Fruit fly (Drosophila melanogaster): ENCODE data around the gene mud.

DNA sequence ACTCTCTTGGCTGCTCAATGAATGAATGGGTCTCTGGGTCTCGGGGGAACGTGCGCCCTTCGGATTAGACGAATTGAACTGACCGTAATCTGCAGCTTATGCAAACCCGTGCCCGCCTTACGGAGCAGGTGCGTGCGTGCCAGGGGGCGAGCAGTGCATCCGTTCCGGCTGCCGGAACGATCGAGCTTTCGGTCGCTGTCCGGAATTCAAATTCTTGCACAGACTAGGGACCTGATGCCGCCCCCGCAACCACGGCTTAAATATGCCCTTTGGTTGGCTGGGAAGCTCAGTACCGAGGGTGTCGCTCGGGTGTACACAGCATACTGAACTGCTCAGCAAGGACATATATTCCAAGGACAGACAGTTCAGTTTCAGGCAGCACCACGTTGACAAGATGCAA, 29.9 kb downstream of the mud start, which contains the start of gene Muc12Ea:
- no peak for TF ChIP-seq psq (optimal IDR thresholded peaks at IDR 0.05)
- no peak for TF ChIP-seq Sin3A (optimal IDR thresholded peaks at IDR 0.05)
- TF ChIP-seq h (optimal IDR thresholded peaks at IDR 0.05), result no peak
- TF ChIP-seq Myc (optimal IDR thresholded peaks at IDR 0.05), result no peak
- TF ChIP-seq insv (optimal IDR thresholded peaks at IDR 0.05), result no peak
